Worm (Caenorhabditis elegans) whole organism, L3 larva: ENCODE results near the gene erh-1.

ENCODE experiments used
- lin-39 ChIP-seq: fragments of 150-350 bp; optimal IDR thresholded peaks from 2 replicates; lab custom pipeline; 2018; ENCODE audit warnings: missing biosample characterization, missing genetic modification reagents, missing genetic modification characterization
- nhr-23 ChIP-seq: fragments of 150-350 bp; optimal IDR thresholded peaks from 2 replicates; lab custom pipeline; 2014; ENCODE audit warnings: missing biosample characterization, missing genetic modification reagents, missing genetic modification characterization
- pqm-1 ChIP-seq: fragments of 150-350 bp; optimal IDR thresholded peaks from 2 replicates; lab custom pipeline; 2017; ENCODE audit warnings: missing biosample characterization, missing genetic modification characterization, inconsistent platforms
- sea-2 ChIP-seq: fragments of 150-350 bp; sonication (generic microtip); optimal IDR thresholded peaks from 4 replicates; lab custom pipeline; 2014; ENCODE audit warnings: missing biosample characterization, missing genetic modification reagents, missing genetic modification characterization
- tbx-2 ChIP-seq: sonication (generic microtip); optimal IDR thresholded peaks from 2 replicates; lab custom pipeline; 2016; ENCODE audit warnings: mild to moderate bottlenecking, missing genetic modification characterization, missing compliant biosample characterization
- unc-62 ChIP-seq: fragments of 150-350 bp; sonication (generic microtip); optimal IDR thresholded peaks from 4 replicates; lab custom pipeline; 2014; ENCODE audit warnings: missing biosample characterization, missing genetic modification reagents, missing genetic modification characterization

DNA sequence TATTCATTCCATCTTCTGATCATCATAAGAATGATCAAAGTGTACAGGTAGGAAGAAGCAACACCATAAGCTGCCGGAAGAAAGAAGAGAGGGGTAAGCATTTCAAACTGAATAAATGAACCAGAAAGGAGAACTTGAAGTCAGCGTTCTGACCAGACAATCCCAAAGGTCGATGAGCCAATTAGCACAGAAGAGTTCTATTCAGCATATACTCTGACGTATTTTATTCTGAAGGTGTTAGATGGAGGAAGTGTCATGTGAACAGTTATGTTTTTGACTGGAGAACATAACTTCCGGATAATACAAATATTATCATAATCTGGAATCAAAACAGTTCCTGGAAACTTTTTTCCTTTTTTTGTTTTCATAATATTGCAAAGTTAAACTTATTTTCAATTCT lies 9.8 kb upstream of the erh-1 start, which contains the start of gene srg-32:
- TF ChIP-seq lin-39 (tag; lab: Kevin White, UChicago), result no peak
- TF ChIP-seq sea-2, result no peak
- TF ChIP-seq unc-62 (GFP tag; lab: Kevin White, UChicago), result no peak
- TF ChIP-seq tbx-2, result no peak
- no peak for TF ChIP-seq pqm-1 (tag; lab: Kevin White, UChicago)
- TF ChIP-seq nhr-23, result no peak
